Fruit fly (Drosophila melanogaster): Measurements from ENCODE around the gene CG31636.

- TF ChIP-seq CG8478 (optimal IDR thresholded peaks at IDR 0.05) (no peak), CTCF (optimal IDR thresholded peaks at IDR 0.05) (no peak)
Measured at dm6 chr2L:6673211-6674012, 15.5 kb upstream of the CG31636 start, which contains the start of gene Spn27A.
